Worm (Caenorhabditis elegans): ENCODE results near the gene col-142.

- no peak for TF ChIP-seq flt-1 (GFP tag; IDR thresholded peaks at IDR 0.05)
- no peak for TF ChIP-seq ceh-13 (GFP tag; optimal IDR thresholded peaks at IDR 0.05)
- TF ChIP-seq scrt-1 (GFP tag; IDR thresholded peaks at IDR 0.05) = no peak
- TF ChIP-seq tra-4 (tag; optimal IDR thresholded peaks at IDR 0.05) = no peak
- no peak for TF ChIP-seq hmbx-1 (tag; optimal IDR thresholded peaks at IDR 0.05)
- no peak for TF ChIP-seq B0310.2 (tag; optimal IDR thresholded peaks at IDR 0.05)
- no peak for TF ChIP-seq ama-1 (optimal IDR thresholded peaks at IDR 0.05)
- no peak for TF ChIP-seq hmg-4 (GFP tag; optimal IDR thresholded peaks at IDR 0.05)
- TF ChIP-seq tbx-37 (GFP tag; conservative IDR thresholded peaks at IDR 0.05) = no peak
- TF ChIP-seq F13C5.2 (tag; optimal IDR thresholded peaks at IDR 0.05) = no peak
Measured at ce11 chrV:6801850-6802249, 29.1 kb upstream of the col-142 start, which contains the start of gene dmsr-10.
